Worm (Caenorhabditis elegans): ENCODE data around the gene F13E9.12.

F13E9.12 gene

ce11 chrIV:10879542-10879941 is 5.1 kb upstream of the F13E9.12 start, which contains the start of gene sdz-13:
sdz-13 (minus strand) TSS chrIV:10879642.
- TF ChIP-seq crh-2 (tag; optimal IDR thresholded peaks at IDR 0.05) (no peak), ztf-4 (tag; optimal IDR thresholded peaks at IDR 0.05) (no peak), sma-9 (GFP tag; optimal IDR thresholded peaks at IDR 0.05) (no peak), sma-9 (tag; optimal IDR thresholded peaks at IDR 0.05) (no peak)

DNA sequence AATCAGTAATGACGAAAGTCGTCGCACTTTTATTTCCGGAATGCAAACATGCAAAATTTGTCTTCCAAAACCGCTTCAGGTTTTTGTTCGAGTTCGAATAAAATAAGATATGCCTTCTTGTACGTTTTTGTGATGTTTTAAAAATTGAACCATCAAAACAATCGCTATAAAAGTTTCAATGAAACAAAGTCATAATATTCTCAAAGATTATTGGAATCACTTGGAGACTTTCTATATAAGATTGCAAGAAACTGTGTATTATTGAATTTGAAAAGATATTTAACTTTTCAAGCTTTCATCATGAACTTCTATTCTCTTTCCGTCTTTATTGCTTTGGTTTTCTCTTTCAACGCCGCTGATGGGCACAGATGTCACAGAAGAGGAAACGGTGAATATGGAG is 2.4 kb upstream of the F13E9.12 start, which contains the start of gene fipr-14:
Gene fipr-14, plus strand, starts transcription at position 301 of the 400 bp plus-strand sequence.
- TF ChIP-seq ztf-4 (tag; optimal IDR thresholded peaks at IDR 0.05) (no peak), unc-62 (GFP tag; optimal IDR thresholded peaks at IDR 0.05) (no peak), crh-2 (tag; optimal IDR thresholded peaks at IDR 0.05) (no peak), unc-39 (tag; optimal IDR thresholded peaks at IDR 0.05) (no peak), ceh-16 (tag; optimal IDR thresholded peaks at IDR 0.05) (no peak), fos-1 (tag; optimal IDR thresholded peaks at IDR 0.05) (no peak), nhr-12 (tag; optimal IDR thresholded peaks at IDR 0.05) (no peak), gmeb-1 (tag; optimal IDR thresholded peaks at IDR 0.05) (no peak)

DNA sequence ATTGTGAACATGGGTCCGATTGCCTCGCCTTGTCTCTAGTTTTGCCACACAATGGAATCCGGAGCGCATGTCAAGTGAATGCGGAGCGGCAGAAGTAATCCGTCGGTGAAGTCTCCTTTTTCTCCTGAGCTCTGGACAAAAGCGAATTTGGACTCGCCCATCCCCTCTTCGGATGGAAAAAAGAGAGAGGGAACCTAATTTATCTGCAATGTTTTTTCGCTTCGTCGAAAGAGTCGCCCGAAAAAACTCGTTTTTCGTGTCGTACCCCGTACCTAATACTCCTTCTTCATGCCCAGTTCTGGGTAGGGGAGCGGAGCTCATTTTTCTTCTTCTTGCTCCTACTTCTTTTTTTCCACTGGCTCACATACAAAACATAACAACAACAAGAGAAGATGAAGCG is 4.3 kb downstream of the F13E9.12 start:
- TF ChIP-seq dmd-4 (tag; optimal IDR thresholded peaks at IDR 0.05), result no peak
- TF ChIP-seq nhr-12 (tag; optimal IDR thresholded peaks at IDR 0.05), result no peak
- TF ChIP-seq nhr-6 (tag; optimal IDR thresholded peaks at IDR 0.05), result no peak
- TF ChIP-seq fos-1 (tag; optimal IDR thresholded peaks at IDR 0.05), result no peak
- TF ChIP-seq mbf-1 (tag; optimal IDR thresholded peaks at IDR 0.05), result no peak
- TF ChIP-seq ztf-1 (GFP tag; conservative IDR thresholded peaks at IDR 0.05), result no peak
- TF ChIP-seq unc-39 (tag; optimal IDR thresholded peaks at IDR 0.05), result no peak
- TF ChIP-seq nhr-23 (tag; optimal IDR thresholded peaks at IDR 0.05), result no peak
- no peak for TF ChIP-seq alr-1 (tag; optimal IDR thresholded peaks at IDR 0.05)
- no peak for TF ChIP-seq ztf-4 (tag; optimal IDR thresholded peaks at IDR 0.05)
- TF ChIP-seq blmp-1 (tag; optimal IDR thresholded peaks at IDR 0.05; ENCODE audit: insufficient read depth), result no peak
- TF ChIP-seq nhr-21 (tag; optimal IDR thresholded peaks at IDR 0.05), result no peak
- TF ChIP-seq nhr-77 (tag; optimal IDR thresholded peaks at IDR 0.05), result no peak
- TF ChIP-seq peb-1 (tag; optimal IDR thresholded peaks at IDR 0.05), result no peak
- TF ChIP-seq zag-1 (tag; optimal IDR thresholded peaks at IDR 0.05), result no peak
- no peak for TF ChIP-seq ZK546.5 (tag; optimal IDR thresholded peaks at IDR 0.05)
- no peak for TF ChIP-seq elt-1 (tag; optimal IDR thresholded peaks at IDR 0.05)

DNA sequence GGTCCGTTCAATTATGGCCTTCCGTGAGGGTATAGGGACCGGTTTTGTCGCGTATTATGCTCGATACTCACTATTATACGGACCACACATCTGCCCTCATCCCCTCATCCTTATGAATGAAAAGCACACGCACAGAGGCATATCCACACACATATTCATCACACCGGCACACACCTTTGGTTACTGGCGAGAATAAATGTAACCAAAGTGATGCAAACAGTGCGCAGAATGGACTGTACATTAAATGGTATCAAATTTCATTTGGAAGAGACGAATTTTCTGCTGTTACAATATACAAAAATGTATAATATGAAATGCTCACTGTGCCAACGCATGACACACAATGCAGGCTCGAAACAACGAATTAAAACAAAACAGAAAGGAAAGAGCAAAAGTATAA is 4.8 kb downstream of the F13E9.12 start:
- TF ChIP-seq snpc-4 (tag; optimal IDR thresholded peaks at IDR 0.05) (no peak), sem-4 (tag; optimal IDR thresholded peaks at IDR 0.05) (no peak), lin-11 (tag; optimal IDR thresholded peaks at IDR 0.05) (no peak), elt-1 (tag; optimal IDR thresholded peaks at IDR 0.05) (no peak), ztf-4 (tag; optimal IDR thresholded peaks at IDR 0.05) (no peak), Y55F3AM.14 (GFP tag; optimal IDR thresholded peaks at IDR 0.05) (no peak), mbf-1 (tag; optimal IDR thresholded peaks at IDR 0.05) (no peak), nhr-21 (tag; optimal IDR thresholded peaks at IDR 0.05) (no peak), R02D3.7 (tag; optimal IDR thresholded peaks at IDR 0.05) (no peak), blmp-1 (tag; optimal IDR thresholded peaks at IDR 0.05; ENCODE audit: insufficient read depth) (no peak), ztf-11 (tag; optimal IDR thresholded peaks at IDR 0.05) (no peak), mdl-1 (tag; optimal IDR thresholded peaks at IDR 0.05) (no peak), unc-39 (tag; optimal IDR thresholded peaks at IDR 0.05) (no peak), ceh-82 (tag; optimal IDR thresholded peaks at IDR 0.05) (no peak), ama-1 (optimal IDR thresholded peaks at IDR 0.05) (no peak)

DNA sequence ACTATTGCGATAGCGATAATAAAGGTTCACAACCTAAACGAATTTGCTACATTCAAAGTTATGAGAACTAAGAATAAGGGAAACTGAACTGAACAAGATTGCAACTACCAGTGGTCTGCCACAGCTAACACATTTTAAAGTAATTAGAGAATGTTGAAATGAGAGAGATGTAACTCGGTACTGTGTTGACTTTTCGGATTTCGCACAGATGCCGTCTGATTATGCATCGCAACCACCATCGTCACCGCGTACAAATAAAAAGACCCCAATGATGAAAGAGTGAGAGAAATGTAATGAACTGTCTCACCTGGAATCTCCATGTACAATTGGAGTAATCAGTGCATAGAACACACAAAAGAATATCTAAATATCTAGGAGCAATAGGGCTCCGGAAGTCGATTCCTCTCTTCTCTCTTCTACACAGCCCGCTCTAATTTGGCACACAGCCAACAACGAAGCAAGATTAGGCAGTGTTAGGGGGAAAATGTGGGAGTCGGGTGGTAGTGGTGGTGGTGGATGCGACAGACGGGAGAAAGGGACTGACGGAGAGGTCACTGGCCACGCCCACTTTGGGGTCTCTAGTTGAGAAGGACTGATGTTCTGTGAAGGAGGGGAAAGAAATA is 5.7 kb downstream of the F13E9.12 start, which contains the start of gene F13E9.11:
Gene F13E9.11, minus strand, starts transcription at position 507 of the 623 bp plus-strand sequence.
- TF ChIP-seq unc-39 (tag; optimal IDR thresholded peaks at IDR 0.05) (no peak), unc-55 (GFP tag; optimal IDR thresholded peaks at IDR 0.05) (peak; percentile 12), lsy-2 (tag; optimal IDR thresholded peaks at IDR 0.05) (peak in 1 of 2 experiments; percentile 19), ZK546.5 (tag; optimal IDR thresholded peaks at IDR 0.05) (no peak), zag-1 (tag; optimal IDR thresholded peaks at IDR 0.05) (peak; percentile 61), C34F6.9 (tag; optimal IDR thresholded peaks at IDR 0.05) (peak; percentile 5), alr-1 (tag; optimal IDR thresholded peaks at IDR 0.05) (no peak)
